Worm (Caenorhabditis elegans) whole organism, early embryonic: Measurements from ENCODE around the gene pqn-82.

ENCODE experiments used
- B0310.2 ChIP-seq: sonication (generic microtip); optimal IDR thresholded peaks from 2 replicates; lab custom pipeline; 2016; ENCODE audit warnings: mild to moderate bottlenecking, missing genetic modification characterization, missing compliant biosample characterization
- F13C5.2 ChIP-seq: sonication (generic microtip); optimal IDR thresholded peaks from 2 replicates; lab custom pipeline; 2017; ENCODE audit warnings: mild to moderate bottlenecking, missing genetic modification characterization, inconsistent platforms, missing compliant biosample characterization
- aly-1 ChIP-seq: sonication (generic microtip); optimal IDR thresholded peaks from 2 replicates; lab custom pipeline; 2016; ENCODE audit warnings: missing genetic modification characterization, missing compliant biosample characterization
- ama-1 ChIP-seq: fragments of 150-350 bp; optimal IDR thresholded peaks from 2 replicates; lab custom pipeline; 2014
- ceh-13 ChIP-seq: fragments of 200-800 bp; sonication (Bioruptor generic); optimal IDR thresholded peaks from 2 replicates; lab custom pipeline; 2018; ENCODE audit warnings: mild to moderate bottlenecking, missing genetic modification characterization, missing compliant biosample characterization
- ceh-36 ChIP-seq: sonication (generic microtip); optimal IDR thresholded peaks from 2 replicates; lab custom pipeline; 2016; ENCODE audit warnings: missing genetic modification characterization, inconsistent platforms, missing compliant biosample characterization
- ets-7 ChIP-seq: sonication (generic microtip); optimal IDR thresholded peaks from 2 replicates; lab custom pipeline; 2016; ENCODE audit warnings: missing genotype, missing genetic modification characterization, missing compliant biosample characterization
- flt-1 ChIP-seq: fragments of 200-800 bp; sonication (Bioruptor generic); IDR thresholded peaks from 2 replicates; pipeline ENCODE4 v1.3.6; 2022; ENCODE audit warnings: missing genetic modification characterization, missing compliant biosample characterization
- hnd-1 ChIP-seq: sonication (generic microtip); optimal IDR thresholded peaks from 2 replicates; lab custom pipeline; 2016; ENCODE audit warnings: missing genetic modification characterization, missing compliant biosample characterization
- pes-1 ChIP-seq: fragments of 200-800 bp; sonication (Bioruptor generic); IDR thresholded peaks from 2 replicates; pipeline ENCODE4 v1.3.6; 2022; ENCODE audit warnings: missing genetic modification reagents, missing genetic modification characterization, missing compliant biosample characterization
- scrt-1 ChIP-seq: fragments of 200-800 bp; sonication (Bioruptor generic); IDR thresholded peaks from 2 replicates; pipeline ENCODE4 v1.3.6; 2022; ENCODE audit warnings: missing genetic modification characterization, missing compliant biosample characterization
- tbx-37 ChIP-seq: fragments of 200-800 bp; sonication (Bioruptor generic); conservative IDR thresholded peaks from 2 replicates; pipeline ENCODE4 v1.3.6; 2022; ENCODE audit warnings: missing genetic modification reagents, missing genetic modification characterization, missing compliant biosample characterization

DNA sequence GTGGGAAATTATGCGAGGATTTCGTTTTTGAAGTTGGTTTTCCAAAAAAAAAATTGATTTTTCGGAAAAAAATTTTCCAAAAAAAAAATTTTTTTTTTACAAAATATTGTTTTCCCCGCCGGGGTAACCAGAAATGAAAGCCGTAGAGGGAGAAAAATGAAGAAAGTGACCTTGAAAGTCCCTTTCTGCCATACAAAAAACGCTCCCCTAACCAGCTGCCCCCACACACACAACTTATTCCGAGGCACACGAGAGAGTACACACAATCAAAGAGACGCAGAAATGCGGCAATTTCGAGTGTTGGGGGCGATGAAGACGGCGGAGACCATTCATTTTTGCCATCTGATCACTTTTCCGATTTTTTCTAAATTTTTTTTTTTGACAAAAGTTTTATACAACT, 5.1 kb downstream of the pqn-82 start:
- no peak for TF ChIP-seq ceh-13
- no peak for TF ChIP-seq ama-1 (lab: Kevin White, UChicago)
- TF ChIP-seq ets-7 (tag; lab: Kevin White, UChicago) = no peak
- TF ChIP-seq ceh-36 (tag; lab: Kevin White, UChicago) = no peak
- no peak for TF ChIP-seq B0310.2 (tag; lab: Kevin White, UChicago)
- TF ChIP-seq hnd-1 (tag; lab: Kevin White, UChicago) = no peak
- no peak for TF ChIP-seq tbx-37 (GFP tag; lab: Robert Waterston, UW)
- no peak for TF ChIP-seq pes-1 (GFP tag; lab: Robert Waterston, UW)
- no peak for TF ChIP-seq flt-1 (GFP tag; lab: Robert Waterston, UW)
- no peak for TF ChIP-seq scrt-1 (GFP tag; lab: Robert Waterston, UW)
- no peak for TF ChIP-seq aly-1
- TF ChIP-seq F13C5.2 (tag; lab: Kevin White, UChicago) = no peak
